Fruit fly (Drosophila melanogaster) whole organism, embryonic: Measurements from ENCODE around the gene tyf.

Experiments
- Atf-2 ChIP-seq: fragments of 200-800 bp; sonication (Bioruptor generic); optimal IDR thresholded peaks from 2 replicates; lab custom pipeline; 2016; ENCODE audit warnings: missing biosample characterization, missing genetic modification characterization
- Blimp-1 ChIP-seq: fragments of 200-800 bp; sonication (Bioruptor generic); optimal IDR thresholded peaks from 3 replicates; lab custom pipeline; 2018; ENCODE audit warnings: missing biosample characterization, missing genetic modification characterization, mild to moderate bottlenecking, moderate library complexity, missing genetic modification reagents
- CG10267 ChIP-seq: fragments of 200-800 bp; sonication (Bioruptor generic); optimal IDR thresholded peaks from 2 replicates; lab custom pipeline; 2018; ENCODE audit warnings: missing biosample characterization, mild to moderate bottlenecking, missing genetic modification characterization, moderate library complexity
- CG12104 ChIP-seq: fragments of 200-800 bp; sonication (Bioruptor generic); optimal IDR thresholded peaks from 3 replicates; lab custom pipeline; 2016; ENCODE audit warnings: missing biosample characterization, missing genetic modification characterization
- CG12659 ChIP-seq: fragments of 200-800 bp; sonication (Bioruptor generic); optimal IDR thresholded peaks from 3 replicates; lab custom pipeline; 2017; ENCODE audit warnings: mild to moderate bottlenecking, missing biosample characterization, missing genetic modification reagents, missing genetic modification characterization
- CG17385 ChIP-seq: fragments of 200-800 bp; sonication (Bioruptor generic); optimal IDR thresholded peaks from 3 replicates; lab custom pipeline; 2018; ENCODE audit warnings: missing biosample characterization, mild to moderate bottlenecking, missing genetic modification characterization
- CG2889 ChIP-seq: fragments of 200-800 bp; sonication (Bioruptor generic); IDR thresholded peaks from 3 replicates; pipeline ENCODE4 v1.3.6; 2022; ENCODE audit warnings: missing biosample characterization, missing genetic modification characterization
- CG30403 ChIP-seq: fragments of 200-800 bp; sonication (Bioruptor generic); optimal IDR thresholded peaks from 3 replicates; lab custom pipeline; 2016; ENCODE audit warnings: missing biosample characterization, missing genetic modification characterization
- CG31365 ChIP-seq: fragments of 200-800 bp; sonication (Bioruptor generic); optimal IDR thresholded peaks from 2 replicates; lab custom pipeline; 2018; ENCODE audit warnings: missing biosample characterization, mild to moderate bottlenecking, missing genetic modification characterization
- CG3163 ChIP-seq: fragments of 200-800 bp; sonication (Bioruptor generic); optimal IDR thresholded peaks from 3 replicates; lab custom pipeline; 2016; ENCODE audit warnings: missing biosample characterization, missing genetic modification characterization
- CG34224 ChIP-seq: fragments of 200-800 bp; sonication (Bioruptor generic); IDR thresholded peaks from 3 replicates; pipeline ENCODE4 v1.3.6; 2022; ENCODE audit warnings: missing biosample characterization, missing genetic modification characterization; ENCODE audit not compliant: partially characterized antibody
- CG5180 ChIP-seq: fragments of 200-800 bp; sonication (Bioruptor generic); optimal IDR thresholded peaks from 3 replicates; lab custom pipeline; 2017; ENCODE audit warnings: missing biosample characterization, missing genetic modification characterization, mild to moderate bottlenecking, moderate library complexity, missing genetic modification reagents
- CG6272 ChIP-seq: fragments of 200-800 bp; sonication (Bioruptor generic); IDR thresholded peaks from 2 replicates; pipeline ENCODE4 v1.3.6; 2022; ENCODE audit warnings: missing biosample characterization, missing genetic modification characterization
- CG7357 ChIP-seq: fragments of 200-800 bp; sonication (Bioruptor generic); IDR thresholded peaks from 3 replicates; pipeline ENCODE4 v1.3.6; 2022; ENCODE audit warnings: missing biosample characterization, missing genetic modification characterization
- CG7745 ChIP-seq: fragments of 200-800 bp; sonication (Bioruptor generic); optimal IDR thresholded peaks from 2 replicates; lab custom pipeline; 2018; ENCODE audit warnings: missing biosample characterization, mild to moderate bottlenecking, missing genetic modification characterization, moderate library complexity
- CG9797 ChIP-seq: fragments of 200-800 bp; sonication (Bioruptor generic); optimal IDR thresholded peaks from 3 replicates; lab custom pipeline; 2018; ENCODE audit warnings: missing biosample characterization, mild to moderate bottlenecking, missing genetic modification characterization
- CHES-1-like ChIP-seq: fragments of 200-800 bp; sonication (Bioruptor generic); optimal IDR thresholded peaks from 2 replicates; lab custom pipeline; 2016; ENCODE audit warnings: missing biosample characterization, missing genetic modification characterization
- CTCF ChIP-seq: fragments of 200-800 bp; sonication (Bioruptor generic); optimal IDR thresholded peaks from 2 replicates; lab custom pipeline; 2017; ENCODE audit warnings: missing biosample characterization, mild to moderate bottlenecking, missing genetic modification characterization, moderate library complexity
- Dfd ChIP-seq, 2 experiments: fragments of >200 bp; optimal IDR thresholded peaks; 2 replicates each; lab custom pipeline; 2017; ENCODE audit warnings: missing biosample characterization in 2 of 2, missing genetic modification characterization in 2 of 2
- Dll ChIP-seq: fragments of 200-800 bp; sonication (Bioruptor generic); IDR thresholded peaks from 4 replicates; pipeline ENCODE4 v1.3.6; 2022; ENCODE audit warnings: missing biosample characterization, missing genetic modification characterization; ENCODE audit not compliant: partially characterized antibody
- Drgx ChIP-seq: fragments of 200-800 bp; sonication (Bioruptor generic); IDR thresholded peaks from 2 replicates; pipeline ENCODE4 v1.3.6; 2022; ENCODE audit warnings: missing biosample characterization, missing genetic modification characterization
- Eip74EF ChIP-seq, 2 experiments: fragments of 200-800 bp in 1 of 2; fragments of >200 bp in 1 of 2; sonication (Bioruptor generic) in 1 of 2; optimal IDR thresholded peaks; 2 replicates each; lab custom pipeline; 2017 to 2019; ENCODE audit warnings: missing biosample characterization in 2 of 2, missing genetic modification characterization in 2 of 2, mild to moderate bottlenecking in 1 of 2, moderate library complexity in 1 of 2
- Fer1 ChIP-seq: fragments of 200-800 bp; sonication (Bioruptor generic); optimal IDR thresholded peaks from 2 replicates; lab custom pipeline; 2017; ENCODE audit warnings: missing biosample characterization, mild to moderate bottlenecking, missing genetic modification characterization
- HLHmδ ChIP-seq: fragments of 200-800 bp; sonication (Bioruptor generic); optimal IDR thresholded peaks from 2 replicates; lab custom pipeline; 2018; ENCODE audit warnings: missing biosample characterization, mild to moderate bottlenecking, missing genetic modification characterization, moderate library complexity
- Hand ChIP-seq: fragments of 200-800 bp; sonication (Bioruptor generic); optimal IDR thresholded peaks from 2 replicates; lab custom pipeline; 2017; ENCODE audit warnings: mild to moderate bottlenecking, missing biosample characterization, missing genetic modification reagents, missing genetic modification characterization
- Hmr ChIP-seq: fragments of 200-800 bp; sonication (Bioruptor generic); optimal IDR thresholded peaks from 3 replicates; lab custom pipeline; 2017; ENCODE audit warnings: mild to moderate bottlenecking, missing biosample characterization, missing genetic modification reagents, missing genetic modification characterization
- Lhr ChIP-seq: fragments of 200-800 bp; sonication (Bioruptor generic); optimal IDR thresholded peaks from 3 replicates; lab custom pipeline; 2017; ENCODE audit warnings: mild to moderate bottlenecking, missing biosample characterization, missing genetic modification reagents, missing genetic modification characterization
- MBD-R2 ChIP-seq: fragments of 200-800 bp; sonication (Bioruptor generic); IDR thresholded peaks from 2 replicates; pipeline ENCODE4 v1.3.6; 2022; ENCODE audit warnings: missing biosample characterization, missing genetic modification characterization
- Nf-YC ChIP-seq: fragments of 200-800 bp; optimal IDR thresholded peaks from 3 replicates; lab custom pipeline; 2019; ENCODE audit warnings: missing biosample characterization, mild to moderate bottlenecking, missing genetic modification characterization, moderate library complexity
- NfI ChIP-seq: fragments of 200-800 bp; sonication (Bioruptor generic); optimal IDR thresholded peaks from 3 replicates; lab custom pipeline; 2018; ENCODE audit warnings: missing biosample characterization, mild to moderate bottlenecking, missing genetic modification characterization, moderate library complexity
- Oli ChIP-seq: fragments of 200-800 bp; sonication (Bioruptor generic); optimal IDR thresholded peaks from 2 replicates; lab custom pipeline; 2018; ENCODE audit warnings: missing biosample characterization, mild to moderate bottlenecking, missing genetic modification characterization, moderate library complexity
- Stat92E ChIP-seq, 3 experiments: fragments of >200 bp in 2 of 3; fragments of 200-800 bp in 1 of 3; sonication (Bioruptor generic) in 1 of 3; optimal IDR thresholded peaks; 2 replicates each; lab custom pipeline; 2017 to 2019; ENCODE audit warnings: missing biosample characterization in 3 of 3, missing genetic modification characterization in 3 of 3, mild to moderate bottlenecking in 1 of 3, moderate library complexity in 1 of 3
- ab ChIP-seq: fragments of 200-800 bp; sonication (Bioruptor generic); optimal IDR thresholded peaks from 2 replicates; lab custom pipeline; 2016; ENCODE audit warnings: missing biosample characterization, missing genetic modification characterization
- da ChIP-seq: fragments of 200-800 bp; sonication (Bioruptor generic); optimal IDR thresholded peaks from 2 replicates; lab custom pipeline; 2016; ENCODE audit warnings: missing biosample characterization, missing genetic modification characterization
- esg ChIP-seq: fragments of 200-800 bp; sonication (Bioruptor generic); conservative IDR thresholded peaks from 2 replicates; pipeline ENCODE4 v1.3.6; 2022; ENCODE audit warnings: missing biosample characterization, missing genetic modification characterization
- ewg ChIP-seq: fragments of 200-800 bp; sonication (Bioruptor generic); optimal IDR thresholded peaks from 3 replicates; lab custom pipeline; 2017; ENCODE audit warnings: mild to moderate bottlenecking, missing biosample characterization, missing genetic modification reagents, missing genetic modification characterization
- gcm ChIP-seq: fragments of 200-800 bp; sonication (Bioruptor generic); optimal IDR thresholded peaks from 2 replicates; lab custom pipeline; 2019; ENCODE audit warnings: missing biosample characterization, mild to moderate bottlenecking, missing genetic modification characterization, moderate library complexity
- insv ChIP-seq, 2 experiments: fragments of 200-800 bp; sonication (Bioruptor generic); optimal IDR thresholded peaks; 3 replicates each; lab custom pipeline; 2016 to 2018; ENCODE audit warnings: missing biosample characterization in 2 of 2, missing genetic modification characterization in 2 of 2
- jing ChIP-seq: fragments of 200-800 bp; sonication (Bioruptor generic); optimal IDR thresholded peaks from 2 replicates; lab custom pipeline; 2018; ENCODE audit warnings: missing biosample characterization, mild to moderate bottlenecking, missing genetic modification characterization
- odd ChIP-seq: fragments of 200-800 bp; sonication (Bioruptor generic); optimal IDR thresholded peaks from 2 replicates; lab custom pipeline; 2017; ENCODE audit warnings: missing biosample characterization, mild to moderate bottlenecking, missing genetic modification characterization
- pfk ChIP-seq: fragments of 200-800 bp; sonication (Bioruptor generic); optimal IDR thresholded peaks from 2 replicates; lab custom pipeline; 2018; ENCODE audit warnings: missing biosample characterization, mild to moderate bottlenecking, missing genetic modification characterization, moderate library complexity
- phol ChIP-seq: fragments of 200-800 bp; sonication (Bioruptor generic); optimal IDR thresholded peaks from 3 replicates; lab custom pipeline; 2018; ENCODE audit warnings: missing biosample characterization, mild to moderate bottlenecking, missing genetic modification characterization, moderate library complexity
- ranshi ChIP-seq: fragments of 200-800 bp; sonication (Bioruptor generic); IDR thresholded peaks from 2 replicates; pipeline ENCODE4 v1.3.6; 2022; ENCODE audit warnings: missing biosample characterization, missing genetic modification characterization
- sc ChIP-seq, 3 experiments: fragments of >200 bp in 2 of 3; fragments of 200-800 bp in 1 of 3; sonication (Bioruptor generic) in 1 of 3; optimal IDR thresholded peaks; 2 replicates in 2 of 3; 3 replicates in 1 of 3; lab custom pipeline; 2017; ENCODE audit warnings: mild to moderate bottlenecking in 1 of 3, missing biosample characterization in 1 of 3, missing genetic modification characterization in 1 of 3, missing genetic modification reagents in 1 of 3
- sens ChIP-seq: fragments of 200-800 bp; sonication (Bioruptor generic); peaks from one replicate; lab custom pipeline; 2016; ENCODE audit warnings: missing biosample characterization, missing genetic modification characterization
- sisA ChIP-seq: fragments of 200-800 bp; sonication (Bioruptor generic); IDR thresholded peaks from 2 replicates; pipeline ENCODE4 v1.3.6; 2022; ENCODE audit warnings: missing biosample characterization, missing genetic modification characterization
- tap ChIP-seq: fragments of 200-800 bp; optimal IDR thresholded peaks from 3 replicates; lab custom pipeline; 2019; ENCODE audit warnings: missing biosample characterization, mild to moderate bottlenecking, missing genetic modification characterization, moderate library complexity
- toy ChIP-seq: fragments of 200-800 bp; sonication (Bioruptor generic); IDR thresholded peaks from 2 replicates; pipeline ENCODE4 v1.3.6; 2022; ENCODE audit warnings: missing biosample characterization, missing genetic modification characterization
- yki ChIP-seq: fragments of >200 bp; optimal IDR thresholded peaks from 3 replicates; lab custom pipeline; 2018

The tyf gene

DNA sequence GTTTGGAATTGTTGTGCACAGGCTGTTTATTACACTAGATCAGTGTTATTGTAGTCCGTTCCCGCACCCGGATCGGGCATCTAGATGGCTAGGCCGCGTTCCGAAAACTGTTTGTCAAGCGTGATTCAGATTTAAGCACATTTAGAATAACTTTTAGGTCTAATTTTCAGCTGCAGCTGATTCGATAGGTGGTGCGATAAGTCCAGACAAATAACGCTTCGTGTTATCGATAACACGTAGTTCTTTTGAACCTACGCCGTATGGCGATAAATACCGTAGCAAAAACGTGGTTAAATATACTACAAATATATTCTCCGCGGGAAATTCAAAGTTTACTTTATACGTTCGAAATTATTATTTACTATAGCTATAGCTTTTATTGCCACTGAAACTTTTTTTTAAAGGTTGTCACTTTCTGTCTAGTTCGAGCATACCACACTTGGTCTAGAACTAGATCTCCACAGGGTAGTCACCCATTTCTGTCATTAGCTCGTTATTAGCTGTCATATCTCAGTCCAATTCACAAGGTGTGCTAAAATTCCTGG is 15.9 kb upstream of the tyf start, which contains the start of the genes Cmtr1 and CG15375 (continued):
- peak; percentile 63 for TF ChIP-seq MBD-R2 (GFP tag; lab: Robert Waterston, UW)
- no peak for TF ChIP-seq CG5180 (GFP tag; lab: Kevin White, UChicago)
- no peak for TF ChIP-seq esg
- no peak for TF ChIP-seq toy (GFP tag; lab: Robert Waterston, UW)
- TF ChIP-seq CG34224 (GFP tag; lab: Robert Waterston, UW), result peak; percentile 76
- TF ChIP-seq Atf-2 (GFP tag; lab: Kevin White, UChicago), result no peak
- TF ChIP-seq Blimp-1 (GFP tag; lab: Kevin White, UChicago), result no peak
- peak; percentile 78 for TF ChIP-seq Dll
- no peak for TF ChIP-seq odd (GFP tag; lab: Kevin White, UChicago)
- no peak for TF ChIP-seq CHES-1-like
- no peak for TF ChIP-seq CG2889 (GFP tag; lab: Robert Waterston, UW)
- peak; percentile 35 for TF ChIP-seq CG9797
- peak; percentile 16 for TF ChIP-seq Lhr (GFP tag; lab: Kevin White, UChicago)
- no peak for TF ChIP-seq CG31365
- TF ChIP-seq CG12104, result no peak
- TF ChIP-seq Hand (GFP tag; lab: Kevin White, UChicago), result no peak
- no peak for TF ChIP-seq sc (optimal IDR thresholded peaks at IDR 0.05; lab: Kevin White, UChicago)
- TF ChIP-seq sc (GFP tag; optimal IDR thresholded peaks at IDR 0.05; lab: Kevin White, UChicago), result no peak
- peak; percentile 14 for TF ChIP-seq CG12659 (GFP tag; lab: Kevin White, UChicago)
- TF ChIP-seq, all 482 proteins: peak for 58

dm6 chrX:4104132-4104531 is 12.7 kb upstream of the tyf start, which contains the start of the genes Xpac and brn:
TSS of gene Xpac (minus strand) at chrX:4104197.
TSS of gene brn (plus strand) at chrX:4104342.
- no peak for TF ChIP-seq Hand (GFP tag; lab: Kevin White, UChicago)
- no peak for TF ChIP-seq Stat92E (GFP tag; optimal IDR thresholded peaks at IDR 0.05; lab: Kevin White, UChicago)
- TF ChIP-seq jing (GFP tag; lab: Kevin White, UChicago), result no peak
- peak; percentile 10 for TF ChIP-seq Hmr
- TF ChIP-seq Eip74EF (GFP tag; optimal IDR thresholded peaks at IDR 0.05; lab: Kevin White, UChicago), result no peak
- TF ChIP-seq Nf-YC (tag; lab: Kevin White, UChicago), result peak; percentile 4
- peak; percentile 47 for TF ChIP-seq phol (tag; lab: Kevin White, UChicago)
- TF ChIP-seq ranshi, result no peak
- no peak for TF ChIP-seq CG30403 (GFP tag; lab: Kevin White, UChicago)
- TF ChIP-seq Blimp-1 (GFP tag; lab: Kevin White, UChicago), result no peak
- TF ChIP-seq insv (GFP tag; optimal IDR thresholded peaks at IDR 0.05; lab: Kevin White, UChicago), result no peak
- TF ChIP-seq CG7745 (tag; lab: Kevin White, UChicago), result no peak
- TF ChIP-seq CG10267 (tag; lab: Kevin White, UChicago), result peak; percentile 18
- no peak for TF ChIP-seq CG7357 (GFP tag; lab: Robert Waterston, UW)
- TF ChIP-seq CG17385 (GFP tag; lab: Kevin White, UChicago), result peak; percentile 86
- no peak for TF ChIP-seq da (GFP tag; lab: Kevin White, UChicago)
- TF ChIP-seq gcm, result no peak
- no peak for TF ChIP-seq Drgx (GFP tag; lab: Robert Waterston, UW)
- no peak for TF ChIP-seq ab (GFP tag; lab: Kevin White, UChicago)
- no peak for TF ChIP-seq yki (lab: Kevin White, UChicago)
- TF ChIP-seq Oli, result no peak
- peak; percentile 29 for TF ChIP-seq CTCF (GFP tag; lab: Kevin White, UChicago)
- peak; percentile 74 for TF ChIP-seq sens (GFP tag; lab: Kevin White, UChicago)
- no peak for TF ChIP-seq tap (tag; lab: Kevin White, UChicago)
- no peak for TF ChIP-seq NfI (GFP tag; lab: Kevin White, UChicago)
- TF ChIP-seq Dfd (GFP tag; optimal IDR thresholded peaks at IDR 0.05; lab: Kevin White, UChicago), result no peak
- no peak for TF ChIP-seq pfk
- TF ChIP-seq MBD-R2 (GFP tag; lab: Robert Waterston, UW), result peak; percentile 78
- no peak for TF ChIP-seq sisA
- no peak for TF ChIP-seq CG6272 (GFP tag; lab: Robert Waterston, UW)
- TF ChIP-seq HLHmδ (GFP tag; lab: Kevin White, UChicago), result no peak
- TF ChIP-seq ewg (GFP tag; lab: Kevin White, UChicago), result peak; percentile 6
- no peak for TF ChIP-seq CG3163 (GFP tag; lab: Kevin White, UChicago)
- no peak for TF ChIP-seq Fer1 (GFP tag; lab: Kevin White, UChicago)
